Worm (Caenorhabditis elegans): ENCODE measurements around the gene srh-213.

- TF ChIP-seq W03F9.2 (tag; optimal IDR thresholded peaks at IDR 0.05) (no peak), him-1 (tag; optimal IDR thresholded peaks at IDR 0.05) (no peak)
Observed at ce11 chrV:3614397-3614796, 19.6 kb upstream of the srh-213 start, which contains the start of gene T22F3.11.
